Worm (Caenorhabditis elegans): Measurements from ENCODE around the gene Y41D4A.1.

- TF ChIP-seq cog-1 (tag; optimal IDR thresholded peaks at IDR 0.05), result no peak
- no peak for TF ChIP-seq tab-1 (GFP tag; IDR thresholded peaks at IDR 0.05)
- no peak for TF ChIP-seq klf-2 (GFP tag; conservative IDR thresholded peaks at IDR 0.05)
Measured at ce11 chrIV:1768288-1768687, 3.7 kb upstream of the Y41D4A.1 start, which contains the start of gene col-108.
